In the genomic region with DNA sequence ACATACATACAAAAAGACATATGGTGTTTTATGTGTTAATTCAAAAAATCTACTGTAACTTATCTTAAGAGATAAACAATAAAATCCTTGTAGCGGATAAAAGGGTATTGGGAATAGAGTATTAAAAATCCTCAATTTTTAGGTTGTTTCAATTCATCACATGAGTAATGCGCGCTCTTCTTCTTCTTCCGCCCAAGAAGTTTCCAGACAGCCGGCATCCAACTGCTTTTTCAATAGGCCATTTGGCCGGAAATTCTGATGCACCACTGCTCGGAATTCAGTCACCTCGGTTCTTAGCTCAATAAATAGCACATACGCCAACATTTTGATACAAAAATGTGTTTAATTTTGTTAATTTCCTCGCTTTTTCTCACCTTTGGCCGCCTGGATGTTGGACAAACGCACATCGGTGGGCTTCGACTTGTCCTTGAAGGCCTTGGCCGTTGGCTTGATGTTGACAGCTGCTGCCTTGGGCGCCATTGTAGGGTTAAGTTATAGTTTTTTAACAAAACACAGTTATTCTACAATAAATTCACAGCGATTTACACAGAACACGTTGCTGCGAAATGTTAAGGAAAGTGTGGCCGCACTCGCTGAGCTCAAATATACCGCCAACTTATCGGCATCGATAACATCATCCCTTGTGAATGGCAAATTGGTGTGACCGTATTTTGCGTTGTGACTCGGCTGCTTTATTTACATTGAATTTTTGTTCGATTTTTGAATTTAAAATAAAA, we compare ENCODE assay signal across 1 fruit fly cellular context.
A peak's percentile ranks its signal among the peaks of the same experiment; 100 is the strongest.
TF ChIP-seq lines count a peak whose summit lies in the region.

A gene (minus strand): TSS at position 592 of the 737 bp plus-strand sequence.
A gene (plus strand): TSS at position 651 of the 737 bp plus-strand sequence.

TF ChIP-seq in whole organism, embryonic, 481 proteins besides CTCF, POLR2A, EP300 and RAD21 (continued from another document):
- peak; percentile 48 for TF ChIP-seq knrl (GFP tag; IDR thresholded peaks at IDR 0.05; lab: Robert Waterston, UW; ENCODE audit: partially characterized antibody)
- TF ChIP-seq Opbp (GFP tag; IDR thresholded peaks at IDR 0.05; lab: Robert Waterston, UW; ENCODE audit: partially characterized antibody), result peak; percentile 65; the same call in 1 of the 3 replicates
- TF ChIP-seq B-H2 (GFP tag; optimal IDR thresholded peaks at IDR 0.05; lab: Kevin White, UChicago), result no peak
- TF ChIP-seq CG33213 (GFP tag; optimal IDR thresholded peaks at IDR 0.05; lab: Kevin White, UChicago), result peak; percentile 12
- TF ChIP-seq phol (tag; optimal IDR thresholded peaks at IDR 0.05; lab: Kevin White, UChicago), result peak; percentile 27
- TF ChIP-seq Med (GFP tag; lab: Kevin White, UChicago), result peak; percentile 68
- TF ChIP-seq CG8359 (GFP tag; optimal IDR thresholded peaks at IDR 0.05; lab: Kevin White, UChicago; ENCODE audit: borderline replicate concordance), result no peak
- TF ChIP-seq CG8765 (GFP tag; IDR thresholded peaks at IDR 0.05; lab: Robert Waterston, UW), result no peak
- TF ChIP-seq Lhr (GFP tag; optimal IDR thresholded peaks at IDR 0.05; lab: Kevin White, UChicago), result peak; percentile 21
- no peak for TF ChIP-seq slp2 (GFP tag; optimal IDR thresholded peaks at IDR 0.05; lab: Kevin White, UChicago)
- TF ChIP-seq peb (GFP tag; IDR thresholded peaks at IDR 0.05; lab: Robert Waterston, UW), result no peak
TF ChIP-seq in whole organism, embryonic: peak in this region for 60.
